Worm (Caenorhabditis elegans) whole organism, early embryonic: ENCODE results near the gene F59E12.3.
"Not testable (repeated sequence)": the region's sequence is repeated elsewhere in the genome, so short reads cannot be mapped to it uniquely, and the experiment has no call there.

Experiments used
- B0310.2 ChIP-seq: sonication (generic microtip); optimal IDR thresholded peaks from 2 replicates; lab custom pipeline; 2016; ENCODE audit warnings: mild to moderate bottlenecking, missing genetic modification characterization, missing compliant biosample characterization
- F13C5.2 ChIP-seq: sonication (generic microtip); optimal IDR thresholded peaks from 2 replicates; lab custom pipeline; 2017; ENCODE audit warnings: mild to moderate bottlenecking, missing genetic modification characterization, inconsistent platforms, missing compliant biosample characterization
- aly-1 ChIP-seq: sonication (generic microtip); optimal IDR thresholded peaks from 2 replicates; lab custom pipeline; 2016; ENCODE audit warnings: missing genetic modification characterization, missing compliant biosample characterization
- ama-1 ChIP-seq: fragments of 150-350 bp; optimal IDR thresholded peaks from 2 replicates; lab custom pipeline; 2014
- ceh-13 ChIP-seq: fragments of 200-800 bp; sonication (Bioruptor generic); optimal IDR thresholded peaks from 2 replicates; lab custom pipeline; 2018; ENCODE audit warnings: mild to moderate bottlenecking, missing genetic modification characterization, missing compliant biosample characterization
- ceh-36 ChIP-seq: sonication (generic microtip); optimal IDR thresholded peaks from 2 replicates; lab custom pipeline; 2016; ENCODE audit warnings: missing genetic modification characterization, inconsistent platforms, missing compliant biosample characterization
- ets-7 ChIP-seq: sonication (generic microtip); optimal IDR thresholded peaks from 2 replicates; lab custom pipeline; 2016; ENCODE audit warnings: missing genotype, missing genetic modification characterization, missing compliant biosample characterization
- flt-1 ChIP-seq: fragments of 200-800 bp; sonication (Bioruptor generic); IDR thresholded peaks from 2 replicates; pipeline ENCODE4 v1.3.6; 2022; ENCODE audit warnings: missing genetic modification characterization, missing compliant biosample characterization
- hmbx-1 ChIP-seq: sonication (generic microtip); optimal IDR thresholded peaks from 2 replicates; lab custom pipeline; 2016; ENCODE audit warnings: mild to moderate bottlenecking, missing genetic modification characterization, missing compliant biosample characterization
- hmg-4 ChIP-seq: fragments of 200-800 bp; sonication (Bioruptor generic); optimal IDR thresholded peaks from 2 replicates; lab custom pipeline; 2018; ENCODE audit warnings: mild to moderate bottlenecking, missing genetic modification characterization, missing compliant biosample characterization
- hnd-1 ChIP-seq: sonication (generic microtip); optimal IDR thresholded peaks from 2 replicates; lab custom pipeline; 2016; ENCODE audit warnings: missing genetic modification characterization, missing compliant biosample characterization
- pes-1 ChIP-seq: fragments of 200-800 bp; sonication (Bioruptor generic); IDR thresholded peaks from 2 replicates; pipeline ENCODE4 v1.3.6; 2022; ENCODE audit warnings: missing genetic modification reagents, missing genetic modification characterization, missing compliant biosample characterization
- scrt-1 ChIP-seq: fragments of 200-800 bp; sonication (Bioruptor generic); IDR thresholded peaks from 2 replicates; pipeline ENCODE4 v1.3.6; 2022; ENCODE audit warnings: missing genetic modification characterization, missing compliant biosample characterization
- sea-1 ChIP-seq: fragments of 200-800 bp; sonication (Bioruptor generic); conservative IDR thresholded peaks from 2 replicates; pipeline ENCODE4 v1.3.6; 2022; ENCODE audit warnings: missing genetic modification characterization, missing compliant biosample characterization
- tbx-11 ChIP-seq: fragments of 200-800 bp; sonication (Bioruptor generic); IDR thresholded peaks from 2 replicates; pipeline ENCODE4 v1.3.6; 2022; ENCODE audit warnings: missing genetic modification characterization, missing compliant biosample characterization
- tbx-37 ChIP-seq: fragments of 200-800 bp; sonication (Bioruptor generic); conservative IDR thresholded peaks from 2 replicates; pipeline ENCODE4 v1.3.6; 2022; ENCODE audit warnings: missing genetic modification reagents, missing genetic modification characterization, missing compliant biosample characterization
- tra-4 ChIP-seq: sonication (generic microtip); optimal IDR thresholded peaks from 2 replicates; lab custom pipeline; 2017; ENCODE audit warnings: missing genetic modification characterization, missing compliant biosample characterization

Gene F59E12.3

DNA sequence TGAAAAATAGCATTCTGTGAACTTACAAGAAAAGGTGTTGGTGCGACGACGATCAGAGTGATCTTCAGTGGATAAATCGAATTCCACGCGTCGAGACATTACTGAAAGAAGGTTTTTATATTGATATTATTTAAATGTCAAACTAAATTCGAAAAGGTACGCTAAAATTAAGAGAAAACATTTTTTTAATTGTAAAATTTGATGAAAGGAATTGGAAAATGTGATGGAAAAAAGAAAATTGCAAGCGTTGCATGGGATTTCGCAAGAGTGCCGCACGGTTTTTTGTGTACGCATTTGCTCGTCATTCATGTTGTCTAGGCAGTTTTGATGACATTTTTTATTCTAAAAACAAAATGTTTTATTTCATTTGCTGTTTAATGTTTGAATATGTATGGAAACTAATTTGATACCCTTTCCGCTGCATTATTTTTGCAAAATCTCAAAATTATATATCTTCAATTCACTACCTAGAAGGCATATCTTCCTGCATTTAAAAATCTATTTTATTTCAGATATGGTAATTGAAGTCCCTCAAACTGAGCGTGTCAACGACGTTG lies 15.7 kb upstream of the F59E12.3 start, which contains the start of the genes eif-3.L and npl-4.2:
Gene eif-3.L (minus strand): TSS at position 101 of the 557 bp plus-strand sequence.
Gene npl-4.2 (plus strand): TSS at position 507 of the 557 bp plus-strand sequence.
- TF ChIP-seq hnd-1, ets-7, hmbx-1 (tag; lab: Kevin White, UChicago): not testable (repeated sequence)

- TF ChIP-seq ets-7 (tag; lab: Kevin White, UChicago) (no peak), scrt-1 (GFP tag; lab: Robert Waterston, UW) (no peak), tbx-37 (no peak), tra-4 (no peak), hmg-4 (GFP tag; lab: Kevin White, UChicago) (no peak), hnd-1 (tag; lab: Kevin White, UChicago) (no peak), pes-1 (no peak), flt-1 (GFP tag; lab: Robert Waterston, UW) (no peak), sea-1 (no peak)
These were observed 9.8 kb upstream of the F59E12.3 start, which contains the start of gene F59E12.15 for ce11 chrII:5628326-5628818. TSS of gene F59E12.15 (minus strand) at chrII:5628376.

DNA sequence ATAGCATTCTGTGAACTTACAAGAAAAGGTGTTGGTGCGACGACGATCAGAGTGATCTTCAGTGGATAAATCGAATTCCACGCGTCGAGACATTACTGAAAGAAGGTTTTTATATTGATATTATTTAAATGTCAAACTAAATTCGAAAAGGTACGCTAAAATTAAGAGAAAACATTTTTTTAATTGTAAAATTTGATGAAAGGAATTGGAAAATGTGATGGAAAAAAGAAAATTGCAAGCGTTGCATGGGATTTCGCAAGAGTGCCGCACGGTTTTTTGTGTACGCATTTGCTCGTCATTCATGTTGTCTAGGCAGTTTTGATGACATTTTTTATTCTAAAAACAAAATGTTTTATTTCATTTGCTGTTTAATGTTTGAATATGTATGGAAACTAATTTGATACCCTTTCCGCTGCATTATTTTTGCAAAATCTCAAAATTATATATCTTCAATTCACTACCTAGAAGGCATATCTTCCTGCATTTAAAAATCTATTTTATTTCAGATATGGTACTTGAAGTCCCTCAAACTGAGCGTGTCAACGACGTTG lies 7.2 kb upstream of the F59E12.3 start, which contains the start of the genes F59E12.6 and npl-4.1:
Gene F59E12.6 (minus strand): TSS at position 101 of the 551 bp plus-strand sequence.
Gene npl-4.1 (plus strand): TSS at position 501 of the 551 bp plus-strand sequence.
- not testable (repeated sequence) for TF ChIP-seq F13C5.2 (tag; lab: Kevin White, UChicago); hmbx-1 (tag; lab: Kevin White, UChicago); tbx-37

DNA sequence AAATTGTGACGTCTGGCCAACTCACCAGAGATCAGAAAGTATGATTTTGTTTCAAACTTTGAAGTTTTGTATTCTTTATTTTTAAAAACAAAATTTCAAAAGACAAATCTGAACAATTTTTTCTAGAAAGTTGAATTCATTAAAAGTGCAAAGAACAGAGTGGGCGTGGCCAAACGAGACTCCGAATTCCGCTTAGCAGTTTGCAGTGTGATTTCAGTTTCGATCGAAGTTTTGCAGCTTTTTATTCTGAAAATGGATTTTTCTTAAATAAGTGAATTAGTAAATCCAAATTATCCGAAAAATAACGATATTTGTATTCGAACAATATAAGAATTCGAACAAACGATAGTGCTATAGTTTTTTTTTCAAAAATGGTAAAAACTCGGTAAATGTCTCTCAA lies 4.7 kb upstream of the F59E12.3 start:
- no peak for TF ChIP-seq ets-7 (tag; lab: Kevin White, UChicago)
- TF ChIP-seq hnd-1 (tag; lab: Kevin White, UChicago), result no peak
- TF ChIP-seq pes-1, result no peak
- TF ChIP-seq sea-1, result no peak
- TF ChIP-seq tra-4, result no peak
- TF ChIP-seq scrt-1 (GFP tag; lab: Robert Waterston, UW), result no peak
- TF ChIP-seq tbx-11 (GFP tag; lab: Robert Waterston, UW), result no peak

ce11 chrII:5636826-5637225 lies 1.3 kb upstream of the F59E12.3 start, which contains the start of gene F59E12.8:
TSS of gene F59E12.8 (minus strand) at chrII:5636926.
- TF ChIP-seq aly-1, result no peak
- no peak for TF ChIP-seq ceh-13 (GFP tag; lab: Kevin White, UChicago)
- TF ChIP-seq hmg-4 (GFP tag; lab: Kevin White, UChicago), result no peak
- no peak for TF ChIP-seq hmbx-1 (tag; lab: Kevin White, UChicago)
- no peak for TF ChIP-seq ceh-36 (tag; lab: Kevin White, UChicago)
- no peak for TF ChIP-seq tbx-37
- TF ChIP-seq hnd-1 (tag; lab: Kevin White, UChicago), result no peak
- no peak for TF ChIP-seq pes-1
- TF ChIP-seq B0310.2, result no peak
- no peak for TF ChIP-seq tra-4

- no peak for TF ChIP-seq F13C5.2 (tag; lab: Kevin White, UChicago)
- TF ChIP-seq flt-1 (GFP tag; lab: Robert Waterston, UW), result no peak
- no peak for TF ChIP-seq ama-1 (lab: Kevin White, UChicago)
- no peak for TF ChIP-seq hmbx-1 (tag; lab: Kevin White, UChicago)
- TF ChIP-seq hmg-4 (GFP tag; lab: Kevin White, UChicago), result no peak
- no peak for TF ChIP-seq B0310.2
- no peak for TF ChIP-seq scrt-1 (GFP tag; lab: Robert Waterston, UW)
- no peak for TF ChIP-seq tbx-37
- TF ChIP-seq sea-1, result no peak
- no peak for TF ChIP-seq tra-4
- TF ChIP-seq aly-1, result no peak
- TF ChIP-seq tbx-11 (GFP tag; lab: Robert Waterston, UW), result no peak
- no peak for TF ChIP-seq ceh-13 (GFP tag; lab: Kevin White, UChicago)
These were observed 2.4 kb downstream of the F59E12.3 start for ce11 chrII:5640362-5641079.

- no peak for TF ChIP-seq pes-1
- TF ChIP-seq F13C5.2 (tag; lab: Kevin White, UChicago), result no peak
- no peak for TF ChIP-seq aly-1
- TF ChIP-seq ama-1 (lab: Kevin White, UChicago), result no peak
- no peak for TF ChIP-seq tra-4
- TF ChIP-seq ets-7 (tag; lab: Kevin White, UChicago), result no peak
- TF ChIP-seq tbx-11 (GFP tag; lab: Robert Waterston, UW), result no peak
- TF ChIP-seq tbx-37, result no peak
- TF ChIP-seq hmbx-1 (tag; lab: Kevin White, UChicago), result no peak
- no peak for TF ChIP-seq scrt-1 (GFP tag; lab: Robert Waterston, UW)
- no peak for TF ChIP-seq flt-1 (GFP tag; lab: Robert Waterston, UW)
- no peak for TF ChIP-seq sea-1
- TF ChIP-seq B0310.2, result no peak
- TF ChIP-seq hnd-1 (tag; lab: Kevin White, UChicago), result no peak
These were observed 4.0 kb downstream of the F59E12.3 start for ce11 chrII:5642110-5642509.

- no peak for TF ChIP-seq scrt-1 (GFP tag; lab: Robert Waterston, UW)
- TF ChIP-seq ama-1 (lab: Kevin White, UChicago), result no peak
These were observed 8.8 kb downstream of the F59E12.3 start, which contains the start of gene F59E12.9 for ce11 chrII:5646942-5647341. TSS of gene F59E12.9 (minus strand) at chrII:5647042.
